Fruit fly (Drosophila melanogaster) whole organism, embryonic: ENCODE results near the gene Sf3b3.

Experiments
- CG8388 ChIP-seq: fragments of 200-800 bp; sonication (Bioruptor generic); optimal IDR thresholded peaks from 2 replicates; lab custom pipeline; 2019; ENCODE audit warnings: missing biosample characterization, mild to moderate bottlenecking, missing genetic modification characterization, moderate library complexity
- fd96Cb ChIP-seq: fragments of 200-800 bp; sonication (Bioruptor generic); optimal IDR thresholded peaks from 2 replicates; lab custom pipeline; 2018; ENCODE audit warnings: missing biosample characterization, mild to moderate bottlenecking, missing genetic modification characterization, moderate library complexity

- TF ChIP-seq CG8388, result no peak
- no peak for TF ChIP-seq fd96Cb (tag; lab: Kevin White, UChicago)
Observed at dm6 chr3L:876656-877055, 43.5 kb upstream of the Sf3b3 start.
